Fruit fly (Drosophila melanogaster) whole organism, embryonic: ENCODE data around the gene CG7987.

Source experiments
- CG14710 ChIP-seq: fragments of 200-800 bp; sonication (Bioruptor generic); optimal IDR thresholded peaks from 3 replicates; lab custom pipeline; 2019; ENCODE audit warnings: missing biosample characterization, mild to moderate bottlenecking, missing genetic modification characterization, moderate library complexity
- CG15269 ChIP-seq: fragments of 200-800 bp; sonication (Bioruptor generic); optimal IDR thresholded peaks from 2 replicates; lab custom pipeline; 2018; ENCODE audit warnings: missing biosample characterization, mild to moderate bottlenecking, missing genetic modification characterization, moderate library complexity
- CG15479 ChIP-seq: fragments of 200-800 bp; sonication (Bioruptor generic); optimal IDR thresholded peaks from 3 replicates; lab custom pipeline; 2019; ENCODE audit warnings: missing biosample characterization, mild to moderate bottlenecking, missing genetic modification characterization, moderate library complexity
- CG15601 ChIP-seq: fragments of 200-800 bp; sonication (Bioruptor generic); optimal IDR thresholded peaks from 3 replicates; lab custom pipeline; 2019; ENCODE audit warnings: missing biosample characterization, mild to moderate bottlenecking, missing genetic modification characterization, moderate library complexity
- CG1603 ChIP-seq: fragments of 200-800 bp; sonication (Bioruptor generic); optimal IDR thresholded peaks from 2 replicates; lab custom pipeline; 2019; ENCODE audit warnings: missing biosample characterization, mild to moderate bottlenecking, missing genetic modification characterization, moderate library complexity
- CG17328 ChIP-seq: fragments of 200-800 bp; sonication (Bioruptor generic); IDR thresholded peaks from 2 replicates; pipeline ENCODE4 v1.3.6; 2022; ENCODE audit warnings: missing biosample characterization, missing genetic modification characterization
- CG17359 ChIP-seq: fragments of 200-800 bp; sonication (Bioruptor generic); optimal IDR thresholded peaks from 3 replicates; lab custom pipeline; 2018; ENCODE audit warnings: missing biosample characterization, mild to moderate bottlenecking, missing genetic modification characterization, moderate library complexity
- CG2120 ChIP-seq: fragments of 200-800 bp; sonication (Bioruptor generic); optimal IDR thresholded peaks from 3 replicates; lab custom pipeline; 2016; ENCODE audit warnings: missing biosample characterization, missing genetic modification characterization
- CG2875 ChIP-seq: fragments of 200-800 bp; sonication (Bioruptor generic); optimal IDR thresholded peaks from 2 replicates; lab custom pipeline; 2017; ENCODE audit warnings: missing biosample characterization, mild to moderate bottlenecking, missing genetic modification characterization, missing genetic modification reagents
- CG34224 ChIP-seq: fragments of 200-800 bp; sonication (Bioruptor generic); IDR thresholded peaks from 3 replicates; pipeline ENCODE4 v1.3.6; 2022; ENCODE audit warnings: missing biosample characterization, missing genetic modification characterization; ENCODE audit not compliant: partially characterized antibody
- CG4328 ChIP-seq: fragments of 200-800 bp; sonication (Bioruptor generic); optimal IDR thresholded peaks from 3 replicates; lab custom pipeline; 2017; ENCODE audit warnings: missing biosample characterization, missing genetic modification reagents, missing genetic modification characterization
- CG4707 ChIP-seq: fragments of 200-800 bp; sonication (Bioruptor generic); optimal IDR thresholded peaks from 2 replicates; lab custom pipeline; 2018; ENCODE audit warnings: missing biosample characterization, mild to moderate bottlenecking, missing genetic modification characterization, moderate library complexity
- CG6175 ChIP-seq: fragments of 200-800 bp; sonication (Bioruptor generic); IDR thresholded peaks from 3 replicates; pipeline ENCODE4 v1.3.6; 2022; ENCODE audit warnings: missing biosample characterization, missing genetic modification characterization
- CG6791 ChIP-seq: fragments of 200-800 bp; sonication (Bioruptor generic); IDR thresholded peaks from 3 replicates; pipeline ENCODE4 v1.3.6; 2022; ENCODE audit warnings: missing biosample characterization, missing genetic modification characterization; ENCODE audit not compliant: partially characterized antibody
- CG7786 ChIP-seq: fragments of 200-800 bp; sonication (Bioruptor generic); optimal IDR thresholded peaks from 2 replicates; lab custom pipeline; 2016; ENCODE audit warnings: missing biosample characterization, missing genetic modification characterization
- CG8089 ChIP-seq: fragments of 200-800 bp; sonication (Bioruptor generic); optimal IDR thresholded peaks from 3 replicates; lab custom pipeline; 2016; ENCODE audit warnings: missing biosample characterization, missing genetic modification characterization
- CG8290 ChIP-seq, 3 experiments: fragments of 200-800 bp; sonication (Bioruptor generic); optimal IDR thresholded peaks; 2 replicates each; lab custom pipeline; 2016 to 2019; ENCODE audit warnings: missing biosample characterization in 3 of 3, missing genetic modification characterization in 3 of 3, mild to moderate bottlenecking in 2 of 3, moderate library complexity in 1 of 3
- CG9876 ChIP-seq: fragments of 200-800 bp; sonication (Bioruptor generic); optimal IDR thresholded peaks from 2 replicates; lab custom pipeline; 2016; ENCODE audit warnings: missing biosample characterization, missing genetic modification characterization
- E2f1 ChIP-seq: fragments of 200-800 bp; sonication (Bioruptor generic); IDR thresholded peaks from 2 replicates; pipeline ENCODE4 v1.3.6; 2022; ENCODE audit warnings: missing biosample characterization, missing genetic modification characterization
- HHEX ChIP-seq: fragments of 200-800 bp; sonication (Bioruptor generic); optimal IDR thresholded peaks from 3 replicates; lab custom pipeline; 2017; ENCODE audit warnings: missing biosample characterization, mild to moderate bottlenecking, missing genetic modification characterization, missing genetic modification reagents
- HLH54F ChIP-seq: fragments of 200-800 bp; sonication (Bioruptor generic); optimal IDR thresholded peaks from 3 replicates; lab custom pipeline; 2016; ENCODE audit warnings: missing biosample characterization, missing genetic modification characterization
- HLHmδ ChIP-seq: fragments of 200-800 bp; sonication (Bioruptor generic); optimal IDR thresholded peaks from 2 replicates; lab custom pipeline; 2018; ENCODE audit warnings: missing biosample characterization, mild to moderate bottlenecking, missing genetic modification characterization, moderate library complexity
- Hand ChIP-seq: fragments of 200-800 bp; sonication (Bioruptor generic); optimal IDR thresholded peaks from 2 replicates; lab custom pipeline; 2017; ENCODE audit warnings: mild to moderate bottlenecking, missing biosample characterization, missing genetic modification reagents, missing genetic modification characterization
- Hr3 ChIP-seq: fragments of 200-800 bp; sonication (Bioruptor generic); optimal IDR thresholded peaks from 3 replicates; lab custom pipeline; 2016; ENCODE audit warnings: missing biosample characterization, missing genetic modification characterization
- Kr ChIP-seq: fragments of 200-800 bp; sonication (Bioruptor generic); optimal IDR thresholded peaks from 2 replicates; lab custom pipeline; 2017; ENCODE audit warnings: missing biosample characterization, mild to moderate bottlenecking, missing genetic modification characterization
- NK7.1 ChIP-seq: fragments of 200-800 bp; sonication (Bioruptor generic); optimal IDR thresholded peaks from 3 replicates; lab custom pipeline; 2016; ENCODE audit warnings: missing biosample characterization, missing genetic modification characterization
- TFAM ChIP-seq: fragments of 200-800 bp; sonication (Bioruptor generic); optimal IDR thresholded peaks from 2 replicates; lab custom pipeline; 2017; ENCODE audit warnings: missing biosample characterization, missing genetic modification characterization, inconsistent platforms
- YL-1 ChIP-seq: fragments of 200-800 bp; sonication (Bioruptor generic); optimal IDR thresholded peaks from 3 replicates; lab custom pipeline; 2017; ENCODE audit warnings: missing biosample characterization, mild to moderate bottlenecking, missing genetic modification characterization
- ap ChIP-seq: fragments of 200-800 bp; sonication (Bioruptor generic); IDR thresholded peaks from 2 replicates; pipeline ENCODE4 v1.3.6; 2022; ENCODE audit warnings: missing biosample characterization, missing genetic modification characterization
- bsh ChIP-seq, 2 experiments: fragments of 200-800 bp; sonication (Bioruptor generic); optimal IDR thresholded peaks; 2 replicates each; lab custom pipeline; 2017 to 2018; ENCODE audit warnings: mild to moderate bottlenecking in 2 of 2, missing biosample characterization in 2 of 2, missing genetic modification characterization in 2 of 2, moderate library complexity in 1 of 2
- btn ChIP-seq: fragments of 200-800 bp; sonication (Bioruptor generic); optimal IDR thresholded peaks from 2 replicates; lab custom pipeline; 2016; ENCODE audit warnings: missing biosample characterization, missing genetic modification characterization
- chm ChIP-seq: fragments of 200-800 bp; sonication (Bioruptor generic); IDR thresholded peaks from 2 replicates; pipeline ENCODE4 v1.3.6; 2022; ENCODE audit warnings: missing biosample characterization, missing genetic modification characterization
- corto ChIP-seq: fragments of 200-800 bp; sonication (Bioruptor generic); optimal IDR thresholded peaks from 2 replicates; lab custom pipeline; 2016; ENCODE audit warnings: missing biosample characterization, mild to moderate bottlenecking, missing genetic modification characterization, moderate library complexity
- danr ChIP-seq: fragments of 200-800 bp; sonication (Bioruptor generic); IDR thresholded peaks from 2 replicates; pipeline ENCODE4 v1.3.6; 2022; ENCODE audit warnings: missing biosample characterization, missing genetic modification characterization
- fd102C ChIP-seq: fragments of 200-800 bp; sonication (Bioruptor generic); optimal IDR thresholded peaks from 2 replicates; lab custom pipeline; 2018; ENCODE audit warnings: missing biosample characterization, mild to moderate bottlenecking, missing genetic modification characterization, moderate library complexity
- fru ChIP-seq: fragments of >200 bp; optimal IDR thresholded peaks from 2 replicates; lab custom pipeline; 2017
- hkb ChIP-seq, 2 experiments: fragments of 200-800 bp in 1 of 2; fragments of >200 bp in 1 of 2; sonication (Bioruptor generic) in 1 of 2; IDR thresholded peaks in 1 of 2; optimal IDR thresholded peaks in 1 of 2; 2 replicates each; pipeline versions ENCODE4 v1.3.6 to Lab custom; 2017 to 2022; ENCODE audit warnings: missing biosample characterization in 1 of 2, missing genetic modification characterization in 1 of 2
- insv ChIP-seq, 2 experiments: fragments of 200-800 bp; sonication (Bioruptor generic); optimal IDR thresholded peaks; 3 replicates each; lab custom pipeline; 2016 to 2018; ENCODE audit warnings: missing biosample characterization in 2 of 2, missing genetic modification characterization in 2 of 2
- kah ChIP-seq: fragments of 200-800 bp; sonication (Bioruptor generic); optimal IDR thresholded peaks from 2 replicates; lab custom pipeline; 2018; ENCODE audit warnings: missing biosample characterization, mild to moderate bottlenecking, missing genetic modification characterization
- kay ChIP-seq: fragments of 200-800 bp; sonication (Bioruptor generic); optimal IDR thresholded peaks from 2 replicates; lab custom pipeline; 2016; ENCODE audit warnings: missing biosample characterization, missing genetic modification characterization
- nerfin-1 ChIP-seq: fragments of 200-800 bp; sonication (Bioruptor generic); optimal IDR thresholded peaks from 3 replicates; lab custom pipeline; 2019; ENCODE audit warnings: missing biosample characterization, mild to moderate bottlenecking, missing genetic modification characterization, moderate library complexity
- nmo ChIP-seq: fragments of 200-800 bp; sonication (Bioruptor generic); optimal IDR thresholded peaks from 2 replicates; lab custom pipeline; 2018; ENCODE audit warnings: missing biosample characterization, mild to moderate bottlenecking, missing genetic modification characterization, moderate library complexity
- pfk ChIP-seq: fragments of 200-800 bp; sonication (Bioruptor generic); optimal IDR thresholded peaks from 2 replicates; lab custom pipeline; 2018; ENCODE audit warnings: missing biosample characterization, mild to moderate bottlenecking, missing genetic modification characterization, moderate library complexity
- slou ChIP-seq: fragments of 200-800 bp; sonication (Bioruptor generic); optimal IDR thresholded peaks from 3 replicates; lab custom pipeline; 2016; ENCODE audit warnings: missing biosample characterization, missing genetic modification characterization
- ssp ChIP-seq: fragments of 200-800 bp; sonication (Bioruptor generic); IDR thresholded peaks from 2 replicates; pipeline ENCODE4 v1.3.6; 2022; ENCODE audit warnings: missing biosample characterization, missing genetic modification characterization
- trem ChIP-seq: fragments of 200-800 bp; optimal IDR thresholded peaks from 3 replicates; lab custom pipeline; 2019; ENCODE audit warnings: missing biosample characterization, mild to moderate bottlenecking, missing genetic modification characterization, moderate library complexity
- trh ChIP-seq: fragments of 200-800 bp; sonication (Bioruptor generic); optimal IDR thresholded peaks from 2 replicates; lab custom pipeline; 2016; ENCODE audit warnings: missing biosample characterization, missing genetic modification characterization
- tx ChIP-seq: fragments of 200-800 bp; sonication (Bioruptor generic); optimal IDR thresholded peaks from 2 replicates; lab custom pipeline; 2016; ENCODE audit warnings: missing biosample characterization, missing genetic modification characterization
- wdn ChIP-seq: fragments of 200-800 bp; sonication (Bioruptor generic); IDR thresholded peaks from 2 replicates; pipeline ENCODE4 v1.3.6; 2022; ENCODE audit warnings: missing biosample characterization, missing genetic modification characterization
- z ChIP-seq: fragments of 200-800 bp; sonication (Bioruptor generic); IDR thresholded peaks from 3 replicates; pipeline ENCODE4 v1.3.6; 2022; ENCODE audit warnings: missing biosample characterization, missing genetic modification characterization

The CG7987 gene

dm6 chr3R:14624088-14624619, 48.5 kb upstream of the CG7987 start (continued):
- TF ChIP-seq CG1603 (tag; lab: Kevin White, UChicago) (peak; percentile 28), CG6175 (GFP tag; lab: Robert Waterston, UW) (no peak), fd102C (GFP tag; lab: Kevin White, UChicago) (no peak), nmo (GFP tag; lab: Kevin White, UChicago) (peak; percentile 78), danr (no peak), z (0 out of 3 replicates have a peak, but pooled peaks have one; percentile 13), ap (no peak), bsh (GFP tag; optimal IDR thresholded peaks at IDR 0.05; lab: Kevin White, UChicago) (peak; percentile 78 to 80), CG17328 (no peak), E2f1 (GFP tag; lab: Robert Waterston, UW) (no peak), chm (GFP tag; lab: Robert Waterston, UW) (no peak), nerfin-1 (tag; lab: Kevin White, UChicago) (no peak), trh (GFP tag; lab: Kevin White, UChicago) (peak; percentile 11), CG9876 (no peak), CG8089 (no peak), trem (peak; percentile 26), HLHmδ (GFP tag; lab: Kevin White, UChicago) (peak; percentile 12), CG4328 (no peak), Kr (GFP tag; lab: Kevin White, UChicago) (no peak), wdn (GFP tag; lab: Robert Waterston, UW) (no peak), corto (no peak), kah (GFP tag; lab: Kevin White, UChicago) (no peak), tx (GFP tag; lab: Kevin White, UChicago) (no peak), CG7786 (GFP tag; lab: Kevin White, UChicago) (peak; percentile 38), pfk (GFP tag; lab: Kevin White, UChicago) (no peak), CG15601 (no peak), HLH54F (GFP tag; lab: Kevin White, UChicago) (no peak), CG34224 (no peak), CG4707 (GFP tag; lab: Kevin White, UChicago) (peak; percentile 92), CG15479 (GFP tag; lab: Kevin White, UChicago) (no peak), kay (peak; percentile 20), hkb (optimal IDR thresholded peaks at IDR 0.05; lab: Kevin White, UChicago) (no peak), hkb (GFP tag; IDR thresholded peaks at IDR 0.05; lab: Robert Waterston, UW) (no peak), btn (GFP tag; lab: Kevin White, UChicago) (no peak), YL-1 (GFP tag; lab: Kevin White, UChicago) (no peak), NK7.1 (GFP tag; lab: Kevin White, UChicago) (no peak), Hr3 (GFP tag; lab: Kevin White, UChicago) (peak; percentile 53), HHEX (no peak), CG17359 (tag; lab: Kevin White, UChicago) (peak; percentile 50), CG8290 (GFP tag; optimal IDR thresholded peaks at IDR 0.05; lab: Kevin White, UChicago) (no peak), CG8290 (tag; optimal IDR thresholded peaks at IDR 0.05; lab: Kevin White, UChicago) (no peak), Hand (no peak), TFAM (no peak), CG15269 (no peak), CG2875 (GFP tag; lab: Kevin White, UChicago) (peak; percentile 61), CG2120 (no peak), insv (GFP tag; optimal IDR thresholded peaks at IDR 0.05; lab: Kevin White, UChicago) (no peak), fru (lab: Kevin White, UChicago) (no peak), CG6791 (GFP tag; lab: Robert Waterston, UW) (no peak), CG14710 (tag; lab: Kevin White, UChicago) (peak; percentile 32), slou (GFP tag; lab: Kevin White, UChicago) (no peak), ssp (GFP tag; lab: Robert Waterston, UW) (no peak)
